Worm (Caenorhabditis elegans): ENCODE data around the gene Y43F8B.7.

DNA sequence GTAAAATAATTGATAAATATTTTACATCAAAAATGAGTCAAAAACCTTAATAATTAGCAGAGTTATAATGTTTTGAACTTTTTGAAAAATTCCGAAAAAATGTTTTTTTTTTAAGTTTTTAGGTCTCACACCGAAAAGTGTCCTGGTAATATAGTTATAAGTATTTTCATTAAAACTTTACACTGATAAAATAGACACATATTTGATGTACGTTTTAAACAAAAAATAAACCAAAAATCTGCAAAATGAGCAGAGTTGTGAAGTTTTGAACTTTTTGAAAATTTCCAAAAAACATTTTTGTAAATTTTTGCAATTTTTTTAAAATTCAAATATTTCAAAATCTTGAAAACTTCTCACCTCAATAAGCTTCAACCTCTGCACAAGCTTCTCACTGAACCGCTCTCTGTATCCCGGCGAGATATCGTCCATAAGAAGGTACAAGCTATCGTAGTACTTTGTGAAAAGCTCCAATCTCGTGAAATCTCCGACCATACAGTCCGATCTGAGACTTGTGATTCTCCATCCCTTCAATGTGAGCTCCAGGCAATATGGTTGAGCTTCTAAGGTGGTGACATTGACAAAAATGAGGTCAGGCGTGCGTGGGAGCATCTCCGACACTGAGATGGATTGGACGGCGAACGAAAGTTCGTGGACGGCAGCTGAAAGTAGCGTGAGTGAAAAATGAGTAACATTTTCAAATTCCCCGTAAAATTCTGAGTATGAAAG is 30.2 kb downstream of the Y43F8B.7 start:
- TF ChIP-seq ama-1 (optimal IDR thresholded peaks at IDR 0.05) (peak; percentile 52), ztf-4 (tag; optimal IDR thresholded peaks at IDR 0.05) (no peak), nhr-77 (tag; optimal IDR thresholded peaks at IDR 0.05) (no peak), zag-1 (tag; optimal IDR thresholded peaks at IDR 0.05) (no peak), nhr-237 (tag; optimal IDR thresholded peaks at IDR 0.05) (no peak), nhr-10 (tag; optimal IDR thresholded peaks at IDR 0.05) (no peak), unc-62 (GFP tag; optimal IDR thresholded peaks at IDR 0.05) (no peak), lin-39 (tag; optimal IDR thresholded peaks at IDR 0.05) (no peak), ceh-82 (tag; optimal IDR thresholded peaks at IDR 0.05) (no peak), aly-2 (tag; optimal IDR thresholded peaks at IDR 0.05) (no peak), dmd-4 (tag; optimal IDR thresholded peaks at IDR 0.05) (no peak), ceh-16 (tag; optimal IDR thresholded peaks at IDR 0.05) (no peak)

Data from whole organism, L2 larva.